Worm (Caenorhabditis elegans): ENCODE results near the gene C26B2.2.

ce11 chrIV:8034182-8034581, 12.3 kb upstream of the C26B2.2 start:
- TF ChIP-seq pes-1 (GFP tag; IDR thresholded peaks at IDR 0.05): no peak
- TF ChIP-seq ama-1 (optimal IDR thresholded peaks at IDR 0.05): no peak
- no peak for TF ChIP-seq scrt-1 (GFP tag; IDR thresholded peaks at IDR 0.05)
- TF ChIP-seq tra-4 (tag; optimal IDR thresholded peaks at IDR 0.05): no peak
- no peak for TF ChIP-seq B0310.2 (tag; optimal IDR thresholded peaks at IDR 0.05)
- no peak for TF ChIP-seq sea-1 (GFP tag; conservative IDR thresholded peaks at IDR 0.05)
- TF ChIP-seq aly-1 (tag; optimal IDR thresholded peaks at IDR 0.05): no peak
- TF ChIP-seq hnd-1 (tag; optimal IDR thresholded peaks at IDR 0.05): no peak
- no peak for TF ChIP-seq hmbx-1 (tag; optimal IDR thresholded peaks at IDR 0.05)
